Fruit fly (Drosophila melanogaster): ENCODE data around the gene p38a.
A peak's percentile ranks its signal among the peaks of the same experiment; 100 is the strongest.

The p38a gene

DNA sequence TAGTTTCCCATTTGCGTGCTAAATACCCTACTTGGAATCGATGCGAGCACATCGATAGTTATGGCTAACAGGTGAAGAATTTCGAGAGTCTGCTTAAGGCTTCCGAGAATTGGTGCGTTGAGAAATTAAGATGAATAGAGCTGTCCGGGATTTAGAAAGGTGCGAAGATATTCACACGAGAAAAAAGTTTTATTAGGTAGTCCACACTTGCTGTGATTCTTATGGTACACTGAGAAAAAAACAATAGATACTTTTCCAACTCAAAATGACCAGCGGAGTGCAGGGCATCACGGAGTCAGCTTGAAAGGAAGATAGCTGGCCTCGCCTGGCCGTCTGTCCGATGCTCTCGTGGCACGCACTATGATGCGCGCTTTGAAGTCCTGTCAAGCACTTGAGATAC lies 7.6 kb downstream of the p38a start (continued):
- TF ChIP-seq CG1621 (tag; optimal IDR thresholded peaks at IDR 0.05), result peak; percentile 50
- peak; percentile 58 for TF ChIP-seq Hr39 (GFP tag; optimal IDR thresholded peaks at IDR 0.05)
- peak; percentile 50 for TF ChIP-seq vri (GFP tag; optimal IDR thresholded peaks at IDR 0.05)
- no peak for TF ChIP-seq Blimp-1 (GFP tag; optimal IDR thresholded peaks at IDR 0.05)
- TF ChIP-seq Lpt (GFP tag; optimal IDR thresholded peaks at IDR 0.05), result peak; percentile 34
- peak; percentile 56; the same call in 2 of the 3 replicates for TF ChIP-seq CG6163 (GFP tag; IDR thresholded peaks at IDR 0.05)
- TF ChIP-seq dac (GFP tag; optimal IDR thresholded peaks at IDR 0.05), result peak; percentile 66
- peak; percentile 89 for TF ChIP-seq CG32006 (GFP tag; optimal IDR thresholded peaks at IDR 0.05)
- TF ChIP-seq cyc (GFP tag; optimal IDR thresholded peaks at IDR 0.05), result peak; percentile 48
- peak; percentile 67 for TF ChIP-seq acj6 (GFP tag; optimal IDR thresholded peaks at IDR 0.05)
- TF ChIP-seq fd59A (GFP tag; optimal IDR thresholded peaks at IDR 0.05), result peak; percentile 80

DNA sequence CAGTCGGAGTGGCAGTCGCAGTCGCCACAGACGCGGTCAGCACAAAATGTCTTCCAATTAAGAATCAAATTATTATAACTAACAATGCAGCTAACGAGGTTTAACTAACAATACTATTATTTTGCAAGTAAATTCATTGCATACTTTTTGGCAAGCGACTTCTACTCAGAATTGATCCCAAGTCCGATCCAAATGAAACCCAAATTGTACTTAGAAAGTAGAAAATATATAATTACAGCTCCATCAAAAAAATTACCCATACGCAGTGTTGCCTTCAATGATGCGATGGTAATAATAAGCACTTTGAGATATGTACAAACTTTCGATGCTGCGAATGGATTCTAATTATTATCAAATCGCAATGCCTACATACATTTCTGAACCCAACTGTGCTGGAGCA lies 8.3 kb downstream of the p38a start:
- TF ChIP-seq cyc (GFP tag; optimal IDR thresholded peaks at IDR 0.05) (peak; percentile 20), OdsH (GFP tag; optimal IDR thresholded peaks at IDR 0.05) (peak; percentile 57), CG31627 (GFP tag; optimal IDR thresholded peaks at IDR 0.05) (peak; percentile 45), svp (GFP tag) (peak; percentile 79), Lpt (GFP tag; optimal IDR thresholded peaks at IDR 0.05) (no peak), CG6792 (GFP tag; optimal IDR thresholded peaks at IDR 0.05) (peak; percentile 54), CG3919 (GFP tag; optimal IDR thresholded peaks at IDR 0.05) (peak; percentile 60), CG8319 (GFP tag; optimal IDR thresholded peaks at IDR 0.05) (no peak), CG8632 (GFP tag; optimal IDR thresholded peaks at IDR 0.05) (peak; percentile 45), CG6276 (GFP tag; optimal IDR thresholded peaks at IDR 0.05) (peak; percentile 60), CG34406 (GFP tag; optimal IDR thresholded peaks at IDR 0.05) (peak; percentile 10), vri (GFP tag; optimal IDR thresholded peaks at IDR 0.05) (no peak), esn (GFP tag; optimal IDR thresholded peaks at IDR 0.05) (peak; percentile 59), CG11294 (GFP tag; IDR thresholded peaks at IDR 0.05) (no peak), CG6808 (GFP tag; optimal IDR thresholded peaks at IDR 0.05) (peak; percentile 68), fd59A (GFP tag; optimal IDR thresholded peaks at IDR 0.05) (peak; percentile 61), dsx (GFP tag; optimal IDR thresholded peaks at IDR 0.05; ENCODE audit: poor library complexity, severe bottlenecking) (no peak), Sox102F (GFP tag; optimal IDR thresholded peaks at IDR 0.05) (no peak), CG6163 (GFP tag; IDR thresholded peaks at IDR 0.05) (0 out of 3 replicates have a peak, but pooled peaks have one; percentile 22), CG10669 (GFP tag; optimal IDR thresholded peaks at IDR 0.05) (peak; percentile 46), spab (GFP tag; optimal IDR thresholded peaks at IDR 0.05) (peak; percentile 67), CG6854 (GFP tag; optimal IDR thresholded peaks at IDR 0.05) (no peak), fd85E (GFP tag; optimal IDR thresholded peaks at IDR 0.05) (no peak), CG1621 (tag; optimal IDR thresholded peaks at IDR 0.05) (no peak), Smox (GFP tag; optimal IDR thresholded peaks at IDR 0.05) (peak; percentile 34), Eip75B (GFP tag; optimal IDR thresholded peaks at IDR 0.05) (peak; percentile 56), achi (GFP tag; optimal IDR thresholded peaks at IDR 0.05) (peak; percentile 50), Eip93F (GFP tag; optimal IDR thresholded peaks at IDR 0.05) (no peak), Hr38 (GFP tag; optimal IDR thresholded peaks at IDR 0.05) (no peak), CG15336 (GFP tag; IDR thresholded peaks at IDR 0.05) (peak; percentile 36), CG32006 (GFP tag; optimal IDR thresholded peaks at IDR 0.05) (peak; percentile 75), ss (GFP tag; optimal IDR thresholded peaks at IDR 0.05) (peak; percentile 36 to 52), topi (GFP tag; optimal IDR thresholded peaks at IDR 0.05) (peak; percentile 48), Met (GFP tag; optimal IDR thresholded peaks at IDR 0.05) (peak; percentile 43), Ets96B (tag; optimal IDR thresholded peaks at IDR 0.05) (peak; percentile 58), Eip78C (GFP tag) (peak; percentile 90), CG11762 (GFP tag; optimal IDR thresholded peaks at IDR 0.05; ENCODE audit: insufficient read depth) (peak; percentile 22), pdm3 (GFP tag; optimal IDR thresholded peaks at IDR 0.05) (peak; percentile 49), CG4318 (GFP tag; optimal IDR thresholded peaks at IDR 0.05) (peak; percentile 53), CG3032 (tag; optimal IDR thresholded peaks at IDR 0.05) (peak; percentile 69), CG10631 (GFP tag; optimal IDR thresholded peaks at IDR 0.05) (peak; percentile 61), Hr39 (GFP tag; optimal IDR thresholded peaks at IDR 0.05) (peak; percentile 41), Ets21C (GFP tag; optimal IDR thresholded peaks at IDR 0.05) (no peak), Gug (GFP tag; IDR thresholded peaks at IDR 0.05) (no peak), Hr4 (GFP tag; optimal IDR thresholded peaks at IDR 0.05) (peak; percentile 71), CG16779 (tag; optimal IDR thresholded peaks at IDR 0.05) (no peak)
